Worm (Caenorhabditis elegans): ENCODE measurements around the gene eor-2.

The eor-2 gene

ce11 chrX:14562286-14563086 is 40.3 kb upstream of the eor-2 start:
- TF ChIP-seq zag-1 (tag; optimal IDR thresholded peaks at IDR 0.05) (no peak), unc-39 (tag; optimal IDR thresholded peaks at IDR 0.05) (no peak), elt-3 (tag; optimal IDR thresholded peaks at IDR 0.05) (peak in 2 of 3 experiments; percentile 41 to 79), elt-1 (tag; optimal IDR thresholded peaks at IDR 0.05) (peak; percentile 70), nhr-237 (tag; optimal IDR thresholded peaks at IDR 0.05) (no peak), nhr-76 (tag; optimal IDR thresholded peaks at IDR 0.05) (no peak), nhr-12 (tag; optimal IDR thresholded peaks at IDR 0.05) (no peak), nhr-23 (tag; optimal IDR thresholded peaks at IDR 0.05) (peak; percentile 6), nhr-77 (tag; optimal IDR thresholded peaks at IDR 0.05) (no peak), elt-2 (tag; optimal IDR thresholded peaks at IDR 0.05) (peak; percentile 55), skn-1 (tag; optimal IDR thresholded peaks at IDR 0.05) (no peak), fkh-10 (GFP tag; optimal IDR thresholded peaks at IDR 0.05) (peak; percentile 92), ztf-4 (tag; optimal IDR thresholded peaks at IDR 0.05) (no peak), lsy-12 (tag; optimal IDR thresholded peaks at IDR 0.05) (no peak), nhr-43 (tag; optimal IDR thresholded peaks at IDR 0.05; ENCODE audit: poor library complexity, severe bottlenecking) (peak; percentile 85), nfya-1 (tag; optimal IDR thresholded peaks at IDR 0.05; ENCODE audit: insufficient read depth) (peak; percentile 63), nhr-67 (tag; optimal IDR thresholded peaks at IDR 0.05) (no peak), egl-27 (tag; optimal IDR thresholded peaks at IDR 0.05) (no peak), ceh-16 (tag; optimal IDR thresholded peaks at IDR 0.05) (no peak), fos-1 (tag; optimal IDR thresholded peaks at IDR 0.05) (no peak), aly-2 (tag; optimal IDR thresholded peaks at IDR 0.05) (no peak), fkh-2 (tag; optimal IDR thresholded peaks at IDR 0.05) (no peak), ceh-28 (tag; optimal IDR thresholded peaks at IDR 0.05) (no peak), egl-5 (tag; optimal IDR thresholded peaks at IDR 0.05) (no peak), ZK546.5 (tag; optimal IDR thresholded peaks at IDR 0.05) (no peak), unc-62 (GFP tag; optimal IDR thresholded peaks at IDR 0.05) (no peak), mml-1 (tag; optimal IDR thresholded peaks at IDR 0.05) (no peak), lin-39 (tag; optimal IDR thresholded peaks at IDR 0.05) (no peak), daf-12 (tag; optimal IDR thresholded peaks at IDR 0.05) (no peak), pqm-1 (tag; optimal IDR thresholded peaks at IDR 0.05) (peak; percentile 19), tbx-2 (tag; optimal IDR thresholded peaks at IDR 0.05) (no peak), sea-2 (GFP tag; optimal IDR thresholded peaks at IDR 0.05) (no peak), nhr-11 (tag; optimal IDR thresholded peaks at IDR 0.05) (peak; percentile 93), pha-4 (tag; optimal IDR thresholded peaks at IDR 0.05) (no peak), snpc-4 (tag; optimal IDR thresholded peaks at IDR 0.05) (no peak), lin-15B (tag; optimal IDR thresholded peaks at IDR 0.05) (no peak), ceh-82 (tag; optimal IDR thresholded peaks at IDR 0.05) (no peak), jun-1 (tag; optimal IDR thresholded peaks at IDR 0.05) (peak; percentile 73), ama-1 (optimal IDR thresholded peaks at IDR 0.05) (no peak), hmg-11 (tag; optimal IDR thresholded peaks at IDR 0.05) (no peak), ceh-9 (tag; optimal IDR thresholded peaks at IDR 0.05) (no peak), nhr-28 (tag; optimal IDR thresholded peaks at IDR 0.05) (no peak), mdl-1 (tag; optimal IDR thresholded peaks at IDR 0.05) (no peak), R02D3.7 (tag; optimal IDR thresholded peaks at IDR 0.05) (no peak), nhr-25 (tag; optimal IDR thresholded peaks at IDR 0.05) (no peak), eor-1 (tag; optimal IDR thresholded peaks at IDR 0.05) (no peak)

All from whole organism, L3 larva.